Worm (Caenorhabditis elegans): ENCODE results near the gene ins-3.

DNA sequence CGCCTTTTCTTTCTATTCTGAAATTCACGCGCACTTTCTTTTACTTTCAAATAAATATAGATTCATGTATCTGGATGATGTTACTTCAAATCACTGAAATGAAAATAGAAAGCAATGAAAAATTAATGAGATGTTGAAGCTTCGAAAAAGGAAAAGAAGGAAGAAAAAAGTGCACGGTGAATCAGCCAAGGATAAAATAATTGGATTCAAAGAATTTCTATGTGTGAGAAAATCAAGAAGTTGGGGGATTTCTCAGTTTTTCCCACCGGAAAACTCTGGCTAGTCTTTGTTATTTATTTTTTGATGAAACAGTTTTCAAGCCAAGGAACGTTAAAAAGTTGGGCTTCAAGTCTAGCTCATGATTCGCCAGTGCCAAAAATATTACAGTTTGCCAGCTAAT lies 38.8 kb downstream of the ins-3 start:
- no peak for TF ChIP-seq zfh-2 (GFP tag; conservative IDR thresholded peaks at IDR 0.05)
- TF ChIP-seq Y53G8AR.9 (GFP tag; conservative IDR thresholded peaks at IDR 0.05): no peak
- TF ChIP-seq somi-1 (GFP tag; optimal IDR thresholded peaks at IDR 0.05): no peak
- TF ChIP-seq nfyb-1 (GFP tag; IDR thresholded peaks at IDR 0.05): no peak
